Worm (Caenorhabditis elegans) whole organism, young adult: ENCODE measurements around the gene nhr-118.

Source experiments
- B0261.1 ChIP-seq: sonication (generic microtip); optimal IDR thresholded peaks from 2 replicates; lab custom pipeline; 2016; ENCODE audit warnings: mild to moderate bottlenecking, missing genetic modification characterization, moderate library complexity, missing compliant biosample characterization
- D2030.7 ChIP-seq: fragments of 200-800 bp; sonication (Bioruptor generic); IDR thresholded peaks from 2 replicates; pipeline ENCODE4 v1.3.6; 2022; ENCODE audit warnings: missing genetic modification reagents, missing genetic modification characterization, missing compliant biosample characterization
- K11D2.4 ChIP-seq: fragments of 200-800 bp; sonication (Bioruptor generic); IDR thresholded peaks from 2 replicates; pipeline ENCODE4 v1.3.6; 2022; ENCODE audit warnings: missing genetic modification reagents, missing genetic modification characterization, missing compliant biosample characterization
- attf-6 ChIP-seq: fragments of 200-800 bp; sonication (Bioruptor generic); IDR thresholded peaks from 2 replicates; pipeline ENCODE4 v1.3.6; 2022; ENCODE audit warnings: missing genetic modification reagents, missing genetic modification characterization, missing compliant biosample characterization
- bed-2 ChIP-seq: fragments of 200-800 bp; sonication (Bioruptor generic); IDR thresholded peaks from 2 replicates; pipeline ENCODE4 v1.3.6; 2022; ENCODE audit warnings: missing genetic modification reagents, missing genetic modification characterization, missing compliant biosample characterization
- egl-18 ChIP-seq: fragments of 200-800 bp; sonication (Bioruptor generic); IDR thresholded peaks from 2 replicates; pipeline ENCODE4 v1.3.6; 2022; ENCODE audit warnings: missing genetic modification reagents, missing genetic modification characterization, missing compliant biosample characterization
- mxl-1 ChIP-seq: sonication (generic microtip); optimal IDR thresholded peaks from 2 replicates; lab custom pipeline; 2016; ENCODE audit warnings: missing genetic modification characterization, missing compliant biosample characterization
- rpc-1 ChIP-seq, 2 experiments: fragments of 150-350 bp in 1 of 2; sonication (generic microtip) in 1 of 2; optimal IDR thresholded peaks; 2 replicates each; lab custom pipeline; 2014 to 2018; ENCODE audit warnings: missing biosample characterization in 1 of 2, missing genetic modification characterization in 1 of 2, missing genetic modification reagents in 1 of 2, missing genotype in 1 of 2
- snpc-4 ChIP-seq, 5 experiments: fragments of 150-350 bp in 1 of 5; sonication (generic microtip) in 4 of 5; optimal IDR thresholded peaks; 2 replicates each; lab custom pipeline; 2014 to 2018; ENCODE audit warnings: missing genetic modification characterization in 5 of 5, missing biosample characterization in 3 of 5, antibody characterized with exemption in 2 of 5, mild to moderate bottlenecking in 2 of 5, missing compliant biosample characterization in 2 of 5, missing genotype in 2 of 5, moderate library complexity in 2 of 5, missing genetic modification reagents in 1 of 5
- ztf-18 ChIP-seq: sonication (generic microtip); optimal IDR thresholded peaks from 2 replicates; lab custom pipeline; 2016; ENCODE audit warnings: missing genotype, mild to moderate bottlenecking, missing genetic modification characterization, missing compliant biosample characterization

DNA sequence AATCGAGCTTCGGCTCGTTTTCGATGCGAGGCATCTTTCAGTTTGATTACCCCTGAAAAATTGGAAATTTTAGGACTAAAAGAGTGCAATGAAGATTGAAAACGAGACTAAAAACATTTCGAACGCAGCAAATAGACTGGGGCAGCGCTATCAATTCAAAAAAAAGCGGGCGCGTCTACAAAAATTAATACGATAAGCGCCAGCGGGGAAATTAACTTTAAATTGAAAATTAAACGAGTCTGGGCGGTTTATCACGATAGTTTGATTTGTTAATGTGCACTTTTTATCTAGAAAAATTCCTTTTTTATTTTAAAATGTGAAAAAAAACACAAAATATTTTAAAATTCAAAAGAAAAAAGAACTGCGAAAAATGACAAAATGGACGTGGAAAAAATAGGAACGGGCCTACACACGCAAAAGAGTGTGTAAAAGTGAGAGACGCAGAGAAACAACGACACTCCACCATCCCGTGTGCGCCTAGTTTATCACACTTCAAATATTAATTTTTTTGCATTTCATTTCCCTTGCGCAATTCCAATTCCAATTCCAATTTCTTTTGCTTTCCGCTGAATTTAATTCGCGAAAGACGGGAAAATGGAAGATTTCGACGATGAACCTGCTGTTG is 36.2 kb upstream of the nhr-118 start, which contains the start of the genes gmpr-1 and fipp-1:
- TF ChIP-seq B0261.1 (tag; lab: Kevin White, UChicago): no peak
- peak; percentile 58; the same call in 1 of the 2 replicates for TF ChIP-seq D2030.7
- no peak for TF ChIP-seq ztf-18 (tag; lab: Kevin White, UChicago)
- TF ChIP-seq bed-2 (GFP tag; lab: Robert Waterston, UW): no peak
- TF ChIP-seq K11D2.4 (GFP tag; lab: Robert Waterston, UW): no peak
- no peak for TF ChIP-seq snpc-4 (GFP tag; optimal IDR thresholded peaks at IDR 0.05; lab: Kevin White, UChicago)
- TF ChIP-seq snpc-4 (tag; optimal IDR thresholded peaks at IDR 0.05; lab: Kevin White, UChicago): no peak
- TF ChIP-seq attf-6 (GFP tag; lab: Robert Waterston, UW): no peak
- no peak for TF ChIP-seq egl-18
- TF ChIP-seq rpc-1 (optimal IDR thresholded peaks at IDR 0.05; lab: Kevin White, UChicago): no peak
- TF ChIP-seq rpc-1 (tag; optimal IDR thresholded peaks at IDR 0.05; lab: Kevin White, UChicago): no peak
- no peak for TF ChIP-seq mxl-1 (tag; lab: Kevin White, UChicago)
